Fruit fly (Drosophila melanogaster) whole organism, embryonic: Measurements from ENCODE around the gene fend.
A peak's percentile ranks its signal among the peaks of the same experiment; 100 is the strongest.

ENCODE experiments used
- Ada2b ChIP-seq: fragments of 200-800 bp; sonication (Bioruptor generic); IDR thresholded peaks from 2 replicates; pipeline ENCODE4 v1.3.6; 2022; ENCODE audit warnings: missing biosample characterization, missing genetic modification characterization
- Asciz ChIP-seq: fragments of 200-800 bp; sonication (Bioruptor generic); optimal IDR thresholded peaks from 2 replicates; lab custom pipeline; 2017; ENCODE audit warnings: missing biosample characterization, mild to moderate bottlenecking, missing genetic modification characterization, missing genetic modification reagents
- Atf3 ChIP-seq: fragments of 200-800 bp; sonication (Bioruptor generic); optimal IDR thresholded peaks from 3 replicates; lab custom pipeline; 2016; ENCODE audit warnings: missing biosample characterization, missing genetic modification characterization
- C15 ChIP-seq: fragments of 200-800 bp; sonication (Bioruptor generic); IDR thresholded peaks from 3 replicates; pipeline ENCODE4 v1.3.6; 2022; ENCODE audit warnings: missing biosample characterization, missing genetic modification characterization
- CG10431 ChIP-seq: fragments of 200-800 bp; sonication (Bioruptor generic); optimal IDR thresholded peaks from 3 replicates; lab custom pipeline; 2018; ENCODE audit warnings: missing biosample characterization, mild to moderate bottlenecking, missing genetic modification characterization
- CG10543 ChIP-seq: fragments of 200-800 bp; sonication (Bioruptor generic); optimal IDR thresholded peaks from 3 replicates; lab custom pipeline; 2017; ENCODE audit warnings: missing biosample characterization, mild to moderate bottlenecking, missing genetic modification characterization, moderate library complexity
- CG10654 ChIP-seq: fragments of 200-800 bp; sonication (Bioruptor generic); optimal IDR thresholded peaks from 2 replicates; lab custom pipeline; 2016; ENCODE audit warnings: missing biosample characterization, missing genetic modification characterization
- CG12104 ChIP-seq: fragments of 200-800 bp; sonication (Bioruptor generic); optimal IDR thresholded peaks from 3 replicates; lab custom pipeline; 2016; ENCODE audit warnings: missing biosample characterization, missing genetic modification characterization
- CG12659 ChIP-seq: fragments of 200-800 bp; sonication (Bioruptor generic); optimal IDR thresholded peaks from 3 replicates; lab custom pipeline; 2017; ENCODE audit warnings: mild to moderate bottlenecking, missing biosample characterization, missing genetic modification reagents, missing genetic modification characterization
- CG12744 ChIP-seq: fragments of 200-800 bp; sonication (Bioruptor generic); optimal IDR thresholded peaks from 2 replicates; lab custom pipeline; 2016; ENCODE audit warnings: missing biosample characterization, missing genetic modification characterization
- CG14710 ChIP-seq: fragments of 200-800 bp; sonication (Bioruptor generic); optimal IDR thresholded peaks from 3 replicates; lab custom pipeline; 2019; ENCODE audit warnings: missing biosample characterization, mild to moderate bottlenecking, missing genetic modification characterization, moderate library complexity
- CG1602 ChIP-seq: fragments of 200-800 bp; sonication (Bioruptor generic); optimal IDR thresholded peaks from 3 replicates; lab custom pipeline; 2016; ENCODE audit warnings: missing biosample characterization, missing genetic modification characterization
- CG16813 ChIP-seq: fragments of 200-800 bp; sonication (Bioruptor generic); IDR thresholded peaks from 3 replicates; pipeline ENCODE4 v1.3.6; 2022; ENCODE audit warnings: missing biosample characterization, missing genetic modification characterization; ENCODE audit not compliant: partially characterized antibody
- CG17186 ChIP-seq: fragments of 200-800 bp; sonication (Bioruptor generic); optimal IDR thresholded peaks from 3 replicates; lab custom pipeline; 2017; ENCODE audit warnings: missing biosample characterization, missing genetic modification reagents, missing genetic modification characterization
- CG17612 ChIP-seq: fragments of 200-800 bp; sonication (Bioruptor generic); IDR thresholded peaks from 2 replicates; pipeline ENCODE4 v1.3.6; 2022; ENCODE audit warnings: missing biosample characterization, missing genetic modification characterization
- CG17912 ChIP-seq: fragments of 200-800 bp; sonication (Bioruptor generic); optimal IDR thresholded peaks from 2 replicates; lab custom pipeline; 2018; ENCODE audit warnings: missing biosample characterization, mild to moderate bottlenecking, missing genetic modification characterization
- CG1792 ChIP-seq: fragments of 200-800 bp; sonication (Bioruptor generic); optimal IDR thresholded peaks from 2 replicates; lab custom pipeline; 2016; ENCODE audit warnings: missing biosample characterization, missing genetic modification characterization
- CG2129 ChIP-seq: fragments of 200-800 bp; sonication (Bioruptor generic); IDR thresholded peaks from 2 replicates; pipeline ENCODE4 v1.3.6; 2022; ENCODE audit warnings: missing biosample characterization, missing genetic modification characterization; ENCODE audit not compliant: partially characterized antibody
- CG31365 ChIP-seq: fragments of 200-800 bp; sonication (Bioruptor generic); optimal IDR thresholded peaks from 2 replicates; lab custom pipeline; 2018; ENCODE audit warnings: missing biosample characterization, mild to moderate bottlenecking, missing genetic modification characterization
- CG6765 ChIP-seq: fragments of 200-800 bp; sonication (Bioruptor generic); optimal IDR thresholded peaks from 3 replicates; lab custom pipeline; 2017; ENCODE audit warnings: missing biosample characterization, mild to moderate bottlenecking, missing genetic modification characterization
- CG7372 ChIP-seq: fragments of 200-800 bp; sonication (Bioruptor generic); IDR thresholded peaks from 2 replicates; pipeline ENCODE4 v1.3.6; 2022; ENCODE audit warnings: missing biosample characterization, missing genetic modification characterization
- CG7745 ChIP-seq: fragments of 200-800 bp; sonication (Bioruptor generic); optimal IDR thresholded peaks from 2 replicates; lab custom pipeline; 2018; ENCODE audit warnings: missing biosample characterization, mild to moderate bottlenecking, missing genetic modification characterization, moderate library complexity
- CG9876 ChIP-seq: fragments of 200-800 bp; sonication (Bioruptor generic); optimal IDR thresholded peaks from 2 replicates; lab custom pipeline; 2016; ENCODE audit warnings: missing biosample characterization, missing genetic modification characterization
- Camta ChIP-seq: fragments of 200-800 bp; sonication (Bioruptor generic); optimal IDR thresholded peaks from 2 replicates; lab custom pipeline; 2016; ENCODE audit warnings: missing biosample characterization, missing genetic modification characterization
- D ChIP-seq, 2 experiments: fragments of 200-800 bp in 1 of 2; fragments of >200 bp in 1 of 2; sonication (Bioruptor generic) in 1 of 2; optimal IDR thresholded peaks; 2 replicates in 1 of 2; 3 replicates in 1 of 2; lab custom pipeline; 2017; ENCODE audit warnings: mild to moderate bottlenecking in 1 of 2, missing biosample characterization in 1 of 2, missing genetic modification characterization in 1 of 2, missing genetic modification reagents in 1 of 2
- D19A ChIP-seq: fragments of 200-800 bp; optimal IDR thresholded peaks from 3 replicates; lab custom pipeline; 2019; ENCODE audit warnings: missing biosample characterization, mild to moderate bottlenecking, missing genetic modification characterization, moderate library complexity
- Deaf1 ChIP-seq: fragments of 200-800 bp; optimal IDR thresholded peaks from 3 replicates; lab custom pipeline; 2019; ENCODE audit warnings: missing biosample characterization, mild to moderate bottlenecking, missing genetic modification characterization, moderate library complexity
- Ets97D ChIP-seq: fragments of 200-800 bp; sonication (Bioruptor generic); optimal IDR thresholded peaks from 3 replicates; lab custom pipeline; 2016; ENCODE audit warnings: missing biosample characterization, missing genetic modification characterization
- Hmr ChIP-seq: fragments of 200-800 bp; sonication (Bioruptor generic); optimal IDR thresholded peaks from 3 replicates; lab custom pipeline; 2017; ENCODE audit warnings: mild to moderate bottlenecking, missing biosample characterization, missing genetic modification reagents, missing genetic modification characterization
- Hsf ChIP-seq: fragments of 200-800 bp; sonication (Bioruptor generic); optimal IDR thresholded peaks from 3 replicates; lab custom pipeline; 2016; ENCODE audit warnings: missing biosample characterization, missing genetic modification characterization
- Max ChIP-seq: fragments of 200-800 bp; sonication (Bioruptor generic); optimal IDR thresholded peaks from 2 replicates; lab custom pipeline; 2016; ENCODE audit warnings: missing biosample characterization, mild to moderate bottlenecking, missing genetic modification characterization
- Optix ChIP-seq: fragments of 200-800 bp; sonication (Bioruptor generic); IDR thresholded peaks from 3 replicates; pipeline ENCODE4 v1.3.6; 2022; ENCODE audit warnings: missing biosample characterization, missing genetic modification characterization
- Poxn ChIP-seq: fragments of 200-800 bp; sonication (Bioruptor generic); IDR thresholded peaks from 2 replicates; pipeline ENCODE4 v1.3.6; 2022; ENCODE audit warnings: missing biosample characterization, missing genetic modification characterization
- amos ChIP-seq: fragments of 200-800 bp; sonication (Bioruptor generic); IDR thresholded peaks from 2 replicates; pipeline ENCODE4 v1.3.6; 2022; ENCODE audit warnings: missing biosample characterization, missing genetic modification characterization; ENCODE audit not compliant: partially characterized antibody
- ato ChIP-seq: fragments of 200-800 bp; sonication (Bioruptor generic); IDR thresholded peaks from 2 replicates; pipeline ENCODE4 v1.3.6; 2022; ENCODE audit warnings: missing biosample characterization, missing genetic modification characterization; ENCODE audit not compliant: partially characterized antibody
- cas ChIP-seq: fragments of 200-800 bp; sonication (Bioruptor generic); IDR thresholded peaks from 2 replicates; pipeline ENCODE4 v1.3.6; 2022; ENCODE audit warnings: missing biosample characterization, missing genetic modification characterization
- dpn ChIP-seq, 2 experiments: fragments of 200-800 bp; sonication (Bioruptor generic); optimal IDR thresholded peaks; 3 replicates each; lab custom pipeline; 2016; ENCODE audit warnings: missing biosample characterization in 2 of 2, missing genetic modification characterization in 2 of 2
- dysf ChIP-seq: fragments of 200-800 bp; sonication (Bioruptor generic); IDR thresholded peaks from 3 replicates; pipeline ENCODE4 v1.3.6; 2022; ENCODE audit warnings: missing biosample characterization, missing genetic modification characterization
- grau ChIP-seq: fragments of 200-800 bp; optimal IDR thresholded peaks from 3 replicates; lab custom pipeline; 2019; ENCODE audit warnings: missing biosample characterization, mild to moderate bottlenecking, missing genetic modification characterization, moderate library complexity
- gsb ChIP-seq: fragments of 200-800 bp; sonication (Bioruptor generic); IDR thresholded peaks from 2 replicates; pipeline ENCODE4 v1.3.6; 2022; ENCODE audit warnings: missing biosample characterization, missing genetic modification characterization
- lbe ChIP-seq: fragments of 200-800 bp; sonication (Bioruptor generic); optimal IDR thresholded peaks from 2 replicates; lab custom pipeline; 2016; ENCODE audit warnings: missing biosample characterization, mild to moderate bottlenecking, missing genetic modification characterization
- lov ChIP-seq, 2 experiments: fragments of 200-800 bp in 1 of 2; fragments of >200 bp in 1 of 2; sonication (Bioruptor generic) in 1 of 2; IDR thresholded peaks in 1 of 2; optimal IDR thresholded peaks in 1 of 2; 2 replicates in 1 of 2; 3 replicates in 1 of 2; pipeline versions ENCODE4 v1.3.6 to Lab custom; 2017 to 2022; ENCODE audit warnings: missing biosample characterization in 1 of 2, missing genetic modification characterization in 1 of 2
- prd ChIP-seq, 3 experiments: fragments of >200 bp in 2 of 3; fragments of 200-800 bp in 1 of 3; sonication (Bioruptor generic) in 1 of 3; optimal IDR thresholded peaks in 2 of 3; IDR thresholded peaks in 1 of 3; 2 replicates in 2 of 3; 3 replicates in 1 of 3; pipeline versions ENCODE4 v1.3.6 to Lab custom; 2017 to 2022; ENCODE audit warnings: missing biosample characterization in 1 of 3, missing genetic modification characterization in 1 of 3
- psq ChIP-seq: fragments of 200-800 bp; sonication (Bioruptor generic); optimal IDR thresholded peaks from 2 replicates; lab custom pipeline; 2017; ENCODE audit warnings: missing biosample characterization, missing genetic modification characterization
- ro ChIP-seq: fragments of 200-800 bp; sonication (Bioruptor generic); IDR thresholded peaks from 2 replicates; pipeline ENCODE4 v1.3.6; 2022; ENCODE audit warnings: missing biosample characterization, missing genetic modification characterization
- row ChIP-seq: fragments of 200-800 bp; sonication (Bioruptor generic); IDR thresholded peaks from 3 replicates; pipeline ENCODE4 v1.3.6; 2022; ENCODE audit warnings: missing biosample characterization, missing genetic modification characterization
- seq ChIP-seq: fragments of 200-800 bp; sonication (Bioruptor generic); IDR thresholded peaks from 2 replicates; pipeline ENCODE4 v1.3.6; 2022; ENCODE audit warnings: missing biosample characterization, missing genetic modification characterization
- wdn ChIP-seq: fragments of 200-800 bp; sonication (Bioruptor generic); IDR thresholded peaks from 2 replicates; pipeline ENCODE4 v1.3.6; 2022; ENCODE audit warnings: missing biosample characterization, missing genetic modification characterization

fend gene

dm6 chrX:9127264-9128011, 7.5 kb downstream of the fend start (continued):
- TF ChIP-seq ro = no peak
- no peak for TF ChIP-seq CG10543 (GFP tag; lab: Kevin White, UChicago)
- TF ChIP-seq CG10654 = no peak
- no peak for TF ChIP-seq lbe
- TF ChIP-seq CG14710 = no peak
- no peak for TF ChIP-seq Hsf
- no peak for TF ChIP-seq C15 (GFP tag; lab: Robert Waterston, UW)
- TF ChIP-seq CG12659 (GFP tag; lab: Kevin White, UChicago) = no peak
- no peak for TF ChIP-seq seq (GFP tag; lab: Robert Waterston, UW)
- no peak for TF ChIP-seq CG12104 (GFP tag; lab: Kevin White, UChicago)
- no peak for TF ChIP-seq Optix (GFP tag; lab: Robert Waterston, UW)
- no peak for TF ChIP-seq Asciz (GFP tag; lab: Kevin White, UChicago)
- no peak for TF ChIP-seq CG10431 (GFP tag; lab: Kevin White, UChicago)
- TF ChIP-seq CG17612 (GFP tag; lab: Robert Waterston, UW) = no peak
- TF ChIP-seq CG1792 (GFP tag; lab: Kevin White, UChicago) = no peak
- no peak for TF ChIP-seq CG17186 (GFP tag; lab: Kevin White, UChicago)
- no peak for TF ChIP-seq gsb (GFP tag; lab: Robert Waterston, UW)
- peak; percentile 85 for TF ChIP-seq D (optimal IDR thresholded peaks at IDR 0.05; lab: Kevin White, UChicago)
- no peak for TF ChIP-seq D (GFP tag; optimal IDR thresholded peaks at IDR 0.05; lab: Kevin White, UChicago)
- no peak for TF ChIP-seq CG12744 (GFP tag; lab: Kevin White, UChicago)
- TF ChIP-seq Hmr = no peak
- TF ChIP-seq CG6765 (GFP tag; lab: Kevin White, UChicago) = no peak
- TF ChIP-seq cas = no peak
- no peak for TF ChIP-seq CG9876 (GFP tag; lab: Kevin White, UChicago)
- no peak for TF ChIP-seq D19A (tag; lab: Kevin White, UChicago)
- TF ChIP-seq Camta = no peak
- TF ChIP-seq Atf3 = no peak
- no peak for TF ChIP-seq lov (optimal IDR thresholded peaks at IDR 0.05; lab: Kevin White, UChicago)
- TF ChIP-seq lov (GFP tag; IDR thresholded peaks at IDR 0.05; lab: Robert Waterston, UW) = no peak
- TF ChIP-seq row (GFP tag; lab: Robert Waterston, UW) = no peak
- no peak for TF ChIP-seq psq (GFP tag; lab: Kevin White, UChicago)
- no peak for TF ChIP-seq amos (GFP tag; lab: Robert Waterston, UW)
- no peak for TF ChIP-seq CG2129 (GFP tag; lab: Robert Waterston, UW)
- TF ChIP-seq CG16813 = no peak
- TF ChIP-seq dysf (GFP tag; lab: Robert Waterston, UW) = no peak
- peak; percentile 5 for TF ChIP-seq grau (tag; lab: Kevin White, UChicago)
- TF ChIP-seq Poxn (GFP tag; lab: Robert Waterston, UW) = no peak
- 0 out of 2 replicates have a peak, but pooled peaks have one; percentile 22 for TF ChIP-seq Ada2b (GFP tag; lab: Robert Waterston, UW)
- no peak for TF ChIP-seq CG17912 (GFP tag; lab: Kevin White, UChicago)
- no peak for TF ChIP-seq CG1602 (GFP tag; lab: Kevin White, UChicago)
- TF ChIP-seq wdn = no peak
- peak in 1 of 2 experiments; percentile 19 for TF ChIP-seq dpn (GFP tag; optimal IDR thresholded peaks at IDR 0.05; lab: Kevin White, UChicago)
- no peak for TF ChIP-seq Deaf1 (tag; lab: Kevin White, UChicago)
- no peak for TF ChIP-seq CG7372
- no peak for TF ChIP-seq Ets97D
- TF ChIP-seq prd (optimal IDR thresholded peaks at IDR 0.05; lab: Kevin White, UChicago) = no peak
- TF ChIP-seq prd (GFP tag; IDR thresholded peaks at IDR 0.05; lab: Robert Waterston, UW) = peak; percentile 64; the same call in 2 of the 3 replicates
- no peak for TF ChIP-seq ato (GFP tag; lab: Robert Waterston, UW)
- TF ChIP-seq CG31365 (tag; lab: Kevin White, UChicago) = no peak
- TF ChIP-seq CG7745 (tag; lab: Kevin White, UChicago) = no peak
- no peak for TF ChIP-seq Max (GFP tag; lab: Kevin White, UChicago)
